Fruit fly (Drosophila melanogaster): ENCODE data around the gene Best2.

DNA sequence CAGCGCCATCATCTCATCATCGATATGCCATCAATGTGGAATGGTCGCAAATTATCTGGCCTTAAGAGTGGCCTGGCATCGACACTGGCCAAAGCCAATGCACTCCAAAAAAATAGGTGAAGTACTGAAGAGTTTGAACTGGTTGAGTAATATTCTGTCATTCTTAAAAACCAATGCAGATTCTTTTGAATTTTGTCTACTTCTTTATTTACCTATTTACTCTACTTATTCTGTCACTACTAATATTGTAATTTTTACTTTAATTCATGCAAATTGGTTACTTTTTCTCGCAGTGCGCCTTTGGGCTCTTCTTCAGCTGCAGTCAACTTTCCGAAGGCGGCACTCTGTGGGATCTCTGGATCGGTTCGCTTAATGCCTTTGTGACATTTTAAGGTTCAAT lies 12.5 kb upstream of the Best2 start:
- no peak for TF ChIP-seq CG12768 (GFP tag; optimal IDR thresholded peaks at IDR 0.05)
- no peak for TF ChIP-seq Clk (GFP tag; optimal IDR thresholded peaks at IDR 0.05)
- no peak for TF ChIP-seq Hr96 (GFP tag; optimal IDR thresholded peaks at IDR 0.05)
- no peak for TF ChIP-seq ovo (GFP tag; optimal IDR thresholded peaks at IDR 0.05)
